Fruit fly (Drosophila melanogaster): ENCODE data around the gene Gapvd1.

Gene Gapvd1

dm6 chrX:11326213-11326731, 1.1 kb downstream of the Gapvd1 start (continued):
- TF ChIP-seq CG1792 (GFP tag; optimal IDR thresholded peaks at IDR 0.05) (peak; percentile 28), CG18764 (GFP tag; optimal IDR thresholded peaks at IDR 0.05) (peak; percentile 44), CHES-1-like (GFP tag; optimal IDR thresholded peaks at IDR 0.05) (peak; percentile 24), ATbp (GFP tag; optimal IDR thresholded peaks at IDR 0.05) (peak; percentile 75), oc (tag; optimal IDR thresholded peaks at IDR 0.05) (peak; percentile 68), tll (GFP tag; optimal IDR thresholded peaks at IDR 0.05) (no peak), gt (GFP tag; IDR thresholded peaks at IDR 0.05) (no peak), zen2 (GFP tag; IDR thresholded peaks at IDR 0.05; ENCODE audit: partially characterized antibody) (no peak), CG10462 (GFP tag; optimal IDR thresholded peaks at IDR 0.05) (no peak), Atf6 (GFP tag; IDR thresholded peaks at IDR 0.05) (peak; percentile 67), Doc3 (GFP tag; IDR thresholded peaks at IDR 0.05; ENCODE audit: partially characterized antibody) (no peak), HHEX (GFP tag; optimal IDR thresholded peaks at IDR 0.05) (peak; percentile 70), CG11696 (GFP tag; IDR thresholded peaks at IDR 0.05) (peak; percentile 89), Lim3 (GFP tag; IDR thresholded peaks at IDR 0.05) (no peak), CG9932 (GFP tag; IDR thresholded peaks at IDR 0.05) (peak; percentile 56), NfI (GFP tag; optimal IDR thresholded peaks at IDR 0.05) (peak; percentile 62), Blimp-1 (GFP tag; optimal IDR thresholded peaks at IDR 0.05) (peak; percentile 78), CG6765 (GFP tag; optimal IDR thresholded peaks at IDR 0.05) (peak; percentile 47), dmrt11E (tag; optimal IDR thresholded peaks at IDR 0.05) (peak; percentile 32), sima (GFP tag; optimal IDR thresholded peaks at IDR 0.05) (no peak), pros (GFP tag; optimal IDR thresholded peaks at IDR 0.05) (peak; percentile 14), cato (GFP tag; optimal IDR thresholded peaks at IDR 0.05; ENCODE audit: borderline replicate concordance) (peak; percentile 17), phol (tag; optimal IDR thresholded peaks at IDR 0.05) (peak; percentile 74), ac (GFP tag; optimal IDR thresholded peaks at IDR 0.05) (no peak), pita (GFP tag; optimal IDR thresholded peaks at IDR 0.05) (no peak), kah (GFP tag; optimal IDR thresholded peaks at IDR 0.05) (peak; percentile 31), Mes4 (GFP tag; optimal IDR thresholded peaks at IDR 0.05) (peak; percentile 67), otp (GFP tag; IDR thresholded peaks at IDR 0.05) (peak; percentile 77), peb (GFP tag; IDR thresholded peaks at IDR 0.05) (peak; percentile 54), CG8478 (optimal IDR thresholded peaks at IDR 0.05) (no peak), Awh (GFP tag; IDR thresholded peaks at IDR 0.05) (peak; percentile 69; the same call in 1 of the 2 replicates), CG12659 (GFP tag; optimal IDR thresholded peaks at IDR 0.05) (peak; percentile 78), Deaf1 (tag; optimal IDR thresholded peaks at IDR 0.05) (no peak), Rfx (GFP tag; IDR thresholded peaks at IDR 0.05) (0 out of 2 replicates have a peak, but pooled peaks have one; percentile 62), z (GFP tag; IDR thresholded peaks at IDR 0.05) (no peak), bcd (GFP tag; optimal IDR thresholded peaks at IDR 0.05) (peak; percentile 78), CG10654 (GFP tag; optimal IDR thresholded peaks at IDR 0.05) (peak; percentile 29), vfl (GFP tag; optimal IDR thresholded peaks at IDR 0.05) (no peak), Dip2 (GFP tag; IDR thresholded peaks at IDR 0.05) (no peak), Fer3 (tag; optimal IDR thresholded peaks at IDR 0.05) (peak; percentile 62), CG17829 (tag; optimal IDR thresholded peaks at IDR 0.05) (peak; percentile 48), sna (GFP tag; IDR thresholded peaks at IDR 0.05; ENCODE audit: partially characterized antibody) (no peak), CG9797 (GFP tag; optimal IDR thresholded peaks at IDR 0.05) (no peak), org-1 (GFP tag; optimal IDR thresholded peaks at IDR 0.05) (peak; percentile 67), CG12769 (tag; optimal IDR thresholded peaks at IDR 0.05) (no peak), sim (GFP tag; IDR thresholded peaks at IDR 0.05) (no peak), CG31388 (GFP tag; optimal IDR thresholded peaks at IDR 0.05) (no peak), jing (GFP tag; optimal IDR thresholded peaks at IDR 0.05) (peak; percentile 65), CG17612 (GFP tag; IDR thresholded peaks at IDR 0.05) (no peak), Side (GFP tag; optimal IDR thresholded peaks at IDR 0.05) (peak; percentile 33), zfh2 (GFP tag; optimal IDR thresholded peaks at IDR 0.05) (peak; percentile 42)

Measured in whole organism, embryonic.